Worm (Caenorhabditis elegans) whole organism, mixed stage, embryonic: ENCODE results near the gene F14F9.4.

Experiments
- M03D4.4 ChIP-seq: sonication (generic microtip); optimal IDR thresholded peaks from 2 replicates; lab custom pipeline; 2017; ENCODE audit warnings: mild to moderate bottlenecking, missing genetic modification characterization, missing compliant biosample characterization
- bed-3 ChIP-seq: fragments of 200-800 bp; sonication (Bioruptor generic); optimal IDR thresholded peaks from 3 replicates; lab custom pipeline; 2018; ENCODE audit warnings: mild to moderate bottlenecking, missing genetic modification characterization, moderate library complexity, missing compliant biosample characterization
- blmp-1 ChIP-seq: fragments of 150-350 bp; optimal IDR thresholded peaks from 2 replicates; lab custom pipeline; 2014; ENCODE audit warnings: missing biosample characterization, missing genetic modification characterization
- ceh-39 ChIP-seq: fragments of 150-350 bp; optimal IDR thresholded peaks from 2 replicates; lab custom pipeline; 2014; ENCODE audit warnings: missing biosample characterization, missing genetic modification characterization
- ceh-83 ChIP-seq: fragments of 200-800 bp; sonication (Bioruptor generic); optimal IDR thresholded peaks from 2 replicates; lab custom pipeline; 2018; ENCODE audit warnings: mild to moderate bottlenecking, missing genetic modification characterization, missing compliant biosample characterization
- ces-1 ChIP-seq: fragments of 150-350 bp; optimal IDR thresholded peaks from 2 replicates; lab custom pipeline; 2014; ENCODE audit warnings: missing biosample characterization, missing genetic modification reagents, missing genetic modification characterization
- cnd-1 ChIP-seq: fragments of 200-800 bp; sonication (Bioruptor generic); optimal IDR thresholded peaks from 2 replicates; lab custom pipeline; 2018; ENCODE audit warnings: mild to moderate bottlenecking, missing genetic modification characterization, missing compliant biosample characterization
- drap-1 ChIP-seq: fragments of 200-800 bp; sonication (Bioruptor generic); optimal IDR thresholded peaks from 3 replicates; lab custom pipeline; 2018; ENCODE audit warnings: mild to moderate bottlenecking, missing genetic modification characterization, missing compliant biosample characterization
- elt-1 ChIP-seq: sonication (generic microtip); optimal IDR thresholded peaks from 2 replicates; lab custom pipeline; 2017; ENCODE audit warnings: missing genetic modification characterization, mild to moderate bottlenecking, missing compliant biosample characterization, antibody characterized with exemption, moderate library complexity, borderline replicate concordance; ENCODE audit not compliant: insufficient read depth
- elt-3 ChIP-seq: fragments of 150-350 bp; optimal IDR thresholded peaks from 2 replicates; lab custom pipeline; 2014; ENCODE audit warnings: missing biosample characterization, missing genetic modification characterization
- flh-1 ChIP-seq: fragments of 200-800 bp; sonication (Bioruptor generic); optimal IDR thresholded peaks from 2 replicates; lab custom pipeline; 2018; ENCODE audit warnings: mild to moderate bottlenecking, missing genetic modification characterization, moderate library complexity, missing compliant biosample characterization
- ham-2 ChIP-seq: fragments of 200-800 bp; sonication (Bioruptor generic); optimal IDR thresholded peaks from 2 replicates; lab custom pipeline; 2018; ENCODE audit warnings: mild to moderate bottlenecking, missing genetic modification characterization, missing compliant biosample characterization
- hlh-1 ChIP-seq: fragments of 150-350 bp; optimal IDR thresholded peaks from 2 replicates; lab custom pipeline; 2014; ENCODE audit warnings: missing biosample characterization, missing genetic modification reagents, missing genetic modification characterization
- lin-13 ChIP-seq: fragments of 150-350 bp; optimal IDR thresholded peaks from 2 replicates; lab custom pipeline; 2014; ENCODE audit warnings: missing biosample characterization, missing genetic modification characterization
- lin-32 ChIP-seq: fragments of 200-800 bp; sonication (Bioruptor generic); optimal IDR thresholded peaks from 2 replicates; lab custom pipeline; 2018; ENCODE audit warnings: mild to moderate bottlenecking, missing genetic modification characterization, missing compliant biosample characterization
- lsy-2 ChIP-seq: fragments of 150-350 bp; optimal IDR thresholded peaks from 2 replicates; lab custom pipeline; 2014; ENCODE audit warnings: missing biosample characterization, missing genetic modification characterization
- mab-5 ChIP-seq: fragments of 150-350 bp; optimal IDR thresholded peaks from 2 replicates; lab custom pipeline; 2014; ENCODE audit warnings: missing biosample characterization, missing genetic modification characterization
- mep-1 ChIP-seq: fragments of 150-350 bp; optimal IDR thresholded peaks from 2 replicates; lab custom pipeline; 2017; ENCODE audit warnings: missing biosample characterization, missing genetic modification reagents, missing genetic modification characterization, inconsistent platforms
- mls-2 ChIP-seq: sonication (generic microtip); optimal IDR thresholded peaks from 2 replicates; lab custom pipeline; 2016; ENCODE audit warnings: mild to moderate bottlenecking, missing genetic modification characterization, moderate library complexity, missing compliant biosample characterization
- nhr-2 ChIP-seq: fragments of 150-350 bp; optimal IDR thresholded peaks from 2 replicates; lab custom pipeline; 2014; ENCODE audit warnings: missing biosample characterization, missing genetic modification characterization
- nhr-28 ChIP-seq: fragments of 150-350 bp; optimal IDR thresholded peaks from 2 replicates; lab custom pipeline; 2014; ENCODE audit warnings: missing biosample characterization, missing genetic modification characterization
- nhr-76 ChIP-seq: sonication (generic microtip); optimal IDR thresholded peaks from 2 replicates; lab custom pipeline; 2017; ENCODE audit warnings: missing biosample characterization, missing genetic modification characterization
- pha-4 ChIP-seq: fragments of 150-350 bp; optimal IDR thresholded peaks from 2 replicates; lab custom pipeline; 2018; ENCODE audit warnings: missing biosample characterization, missing genetic modification reagents, missing genetic modification characterization
- sem-2 ChIP-seq: fragments of 200-800 bp; sonication (Bioruptor generic); optimal IDR thresholded peaks from 2 replicates; lab custom pipeline; 2018; ENCODE audit warnings: mild to moderate bottlenecking, missing genetic modification characterization, missing compliant biosample characterization
- snpc-4 ChIP-seq: fragments of 150-350 bp; optimal IDR thresholded peaks from 2 replicates; lab custom pipeline; 2014; ENCODE audit warnings: missing biosample characterization, missing genetic modification characterization
- tbx-8 ChIP-seq: fragments of 200-800 bp; sonication (Bioruptor generic); optimal IDR thresholded peaks from 2 replicates; lab custom pipeline; 2018; ENCODE audit warnings: mild to moderate bottlenecking, missing genetic modification characterization, moderate library complexity, missing compliant biosample characterization
- unc-120 ChIP-seq: sonication (generic microtip); optimal IDR thresholded peaks from 2 replicates; lab custom pipeline; 2017; ENCODE audit warnings: missing genetic modification characterization, missing compliant biosample characterization; ENCODE audit not compliant: poor library complexity, severe bottlenecking
- unc-39 ChIP-seq: fragments of 150-350 bp; optimal IDR thresholded peaks from 2 replicates; lab custom pipeline; 2014; ENCODE audit warnings: missing biosample characterization, missing genetic modification characterization
- unc-62 ChIP-seq: fragments of 150-350 bp; optimal IDR thresholded peaks from 2 replicates; lab custom pipeline; 2014; ENCODE audit warnings: missing biosample characterization, missing genetic modification reagents, missing genetic modification characterization
- zip-8 ChIP-seq: fragments of 150-350 bp; optimal IDR thresholded peaks from 2 replicates; lab custom pipeline; 2014; ENCODE audit warnings: missing biosample characterization, missing genetic modification characterization
- ztf-11 ChIP-seq: fragments of 150-350 bp; optimal IDR thresholded peaks from 2 replicates; lab custom pipeline; 2014; ENCODE audit warnings: missing biosample characterization, missing genetic modification characterization

F14F9.4 gene

ce11 chrV:5119679-5120078 lies 12.9 kb upstream of the F14F9.4 start, which contains the start of gene sid-1:
Gene sid-1 (plus strand): TSS chrV:5119970.
- TF ChIP-seq cnd-1 (tag; lab: Kevin White, UChicago) (no peak), pha-4 (tag; lab: Kevin White, UChicago) (no peak), M03D4.4 (tag; lab: Kevin White, UChicago) (no peak)

ce11 chrV:5126793-5127192 lies 5.7 kb upstream of the F14F9.4 start, which contains the start of gene F14F9.5:
Gene F14F9.5 (plus strand): TSS chrV:5127093.
- TF ChIP-seq drap-1 (GFP tag; lab: Kevin White, UChicago) (no peak), lsy-2 (tag; lab: Kevin White, UChicago) (no peak), lin-13 (tag; lab: Kevin White, UChicago) (no peak), nhr-28 (tag; lab: Kevin White, UChicago) (no peak), hlh-1 (tag; lab: Kevin White, UChicago) (no peak), zip-8 (tag; lab: Kevin White, UChicago) (no peak)

- no peak for TF ChIP-seq elt-3 (tag; lab: Kevin White, UChicago)
- no peak for TF ChIP-seq snpc-4 (tag; lab: Kevin White, UChicago)
- TF ChIP-seq hlh-1 (tag; lab: Kevin White, UChicago): no peak
- TF ChIP-seq blmp-1 (tag; lab: Kevin White, UChicago): no peak
- no peak for TF ChIP-seq unc-39 (tag; lab: Kevin White, UChicago)
- no peak for TF ChIP-seq ham-2 (GFP tag; lab: Kevin White, UChicago)
- TF ChIP-seq nhr-76: no peak
- TF ChIP-seq sem-2 (GFP tag; lab: Kevin White, UChicago): no peak
- no peak for TF ChIP-seq M03D4.4 (tag; lab: Kevin White, UChicago)
Observed at ce11 chrV:5130018-5130417, 2.5 kb upstream of the F14F9.4 start, which contains the start of gene F14F9.8. Gene F14F9.8 (plus strand): TSS chrV:5130318.

- TF ChIP-seq hlh-1 (tag; lab: Kevin White, UChicago): no peak
- TF ChIP-seq lsy-2 (tag; lab: Kevin White, UChicago): no peak
- no peak for TF ChIP-seq ham-2 (GFP tag; lab: Kevin White, UChicago)
- no peak for TF ChIP-seq pha-4 (tag; lab: Kevin White, UChicago)
- TF ChIP-seq lin-32 (GFP tag; lab: Kevin White, UChicago): no peak
- TF ChIP-seq bed-3: no peak
- TF ChIP-seq snpc-4 (tag; lab: Kevin White, UChicago): no peak
- no peak for TF ChIP-seq tbx-8 (GFP tag; lab: Kevin White, UChicago)
- TF ChIP-seq, all 35 proteins: peak for 0
Observed at ce11 chrV:5131380-5131779, 1.2 kb upstream of the F14F9.4 start.

- TF ChIP-seq elt-1 (tag; lab: Kevin White, UChicago): no peak
- no peak for TF ChIP-seq nhr-28 (tag; lab: Kevin White, UChicago)
- no peak for TF ChIP-seq unc-39 (tag; lab: Kevin White, UChicago)
- no peak for TF ChIP-seq ceh-83 (GFP tag; lab: Kevin White, UChicago)
- no peak for TF ChIP-seq nhr-76
- TF ChIP-seq lsy-2 (tag; lab: Kevin White, UChicago): no peak
- TF ChIP-seq unc-120 (tag; lab: Kevin White, UChicago): no peak
- no peak for TF ChIP-seq lin-32 (GFP tag; lab: Kevin White, UChicago)
- TF ChIP-seq drap-1 (GFP tag; lab: Kevin White, UChicago): no peak
- TF ChIP-seq unc-62 (GFP tag; lab: Kevin White, UChicago): no peak
- TF ChIP-seq zip-8 (tag; lab: Kevin White, UChicago): no peak
- no peak for TF ChIP-seq snpc-4 (tag; lab: Kevin White, UChicago)
- TF ChIP-seq cnd-1 (tag; lab: Kevin White, UChicago): no peak
- TF ChIP-seq mab-5 (tag; lab: Kevin White, UChicago): no peak
- TF ChIP-seq flh-1 (GFP tag; lab: Kevin White, UChicago): no peak
- no peak for TF ChIP-seq M03D4.4 (tag; lab: Kevin White, UChicago)
- TF ChIP-seq ceh-39 (tag; lab: Kevin White, UChicago): no peak
- TF ChIP-seq bed-3: no peak
Observed at ce11 chrV:5137919-5138318, 5.4 kb downstream of the F14F9.4 start, which contains the start of gene F14F9.3. Gene F14F9.3 (plus strand): TSS chrV:5138219.

ce11 chrV:5143785-5144184 lies 11.2 kb downstream of the F14F9.4 start, which contains the start of gene srh-129:
Gene srh-129 (minus strand): TSS chrV:5143885.
- TF ChIP-seq nhr-2: no peak
- no peak for TF ChIP-seq M03D4.4 (tag; lab: Kevin White, UChicago)
- TF ChIP-seq mep-1 (tag; lab: Kevin White, UChicago): no peak
- TF ChIP-seq mls-2: no peak
- TF ChIP-seq nhr-28 (tag; lab: Kevin White, UChicago): no peak
- TF ChIP-seq tbx-8 (GFP tag; lab: Kevin White, UChicago): no peak
- TF ChIP-seq elt-3 (tag; lab: Kevin White, UChicago): no peak
- no peak for TF ChIP-seq zip-8 (tag; lab: Kevin White, UChicago)
- no peak for TF ChIP-seq ztf-11
- TF ChIP-seq lin-32 (GFP tag; lab: Kevin White, UChicago): no peak
- TF ChIP-seq unc-62 (GFP tag; lab: Kevin White, UChicago): no peak
- no peak for TF ChIP-seq ceh-83 (GFP tag; lab: Kevin White, UChicago)
- no peak for TF ChIP-seq unc-120 (tag; lab: Kevin White, UChicago)
- TF ChIP-seq snpc-4 (tag; lab: Kevin White, UChicago): no peak
- TF ChIP-seq cnd-1 (tag; lab: Kevin White, UChicago): no peak
- TF ChIP-seq ceh-39 (tag; lab: Kevin White, UChicago): no peak
- no peak for TF ChIP-seq hlh-1 (tag; lab: Kevin White, UChicago)
- no peak for TF ChIP-seq ces-1
- TF ChIP-seq, all 35 proteins: peak for 0
